Fruit fly (Drosophila melanogaster): ENCODE measurements around the gene Btk.

The Btk gene

DNA sequence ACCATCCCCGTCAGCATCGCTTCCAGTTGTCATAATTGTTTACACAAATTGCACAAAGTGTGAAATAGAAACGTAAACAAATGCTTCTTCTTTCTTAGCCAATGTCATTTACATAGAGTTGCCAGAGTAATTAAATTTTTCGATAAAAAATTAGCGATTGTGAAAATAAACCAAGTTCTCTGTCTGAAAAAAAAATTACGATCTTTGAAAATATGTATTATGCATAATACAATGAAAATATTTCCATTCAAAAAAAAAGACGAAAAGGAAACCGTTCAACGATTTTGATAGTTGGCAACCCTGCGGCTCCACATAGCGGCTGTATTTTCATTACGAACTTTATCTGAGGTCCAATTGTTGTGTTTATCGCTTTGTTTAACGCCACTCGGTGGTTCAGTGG is 10.2 kb upstream of the Btk start, which contains the start of the genes CG7810 and CG7806 (continued):
- TF ChIP-seq CG2678 (tag; optimal IDR thresholded peaks at IDR 0.05) (peak; percentile 91), btn (GFP tag; optimal IDR thresholded peaks at IDR 0.05) (peak; percentile 64), fd3F (GFP tag; optimal IDR thresholded peaks at IDR 0.05) (peak; percentile 88), Hmx (GFP tag; optimal IDR thresholded peaks at IDR 0.05) (no peak), HLH3B (GFP tag; IDR thresholded peaks at IDR 0.05) (peak; percentile 91), Sox102F (GFP tag; optimal IDR thresholded peaks at IDR 0.05) (peak; percentile 95), CG10366 (GFP tag; IDR thresholded peaks at IDR 0.05) (peak; percentile 93), bcd (GFP tag; optimal IDR thresholded peaks at IDR 0.05) (peak; percentile 81), CG1603 (tag; optimal IDR thresholded peaks at IDR 0.05) (peak; percentile 72), Trl (optimal IDR thresholded peaks at IDR 0.05) (no peak), Trl (GFP tag; optimal IDR thresholded peaks at IDR 0.05) (peak; percentile 94), Dip3 (GFP tag; optimal IDR thresholded peaks at IDR 0.05) (peak; percentile 84), CG18476 (GFP tag; optimal IDR thresholded peaks at IDR 0.05) (peak; percentile 82), da (GFP tag; optimal IDR thresholded peaks at IDR 0.05) (peak; percentile 80), CG18262 (tag; optimal IDR thresholded peaks at IDR 0.05) (peak; percentile 90), seq (GFP tag; IDR thresholded peaks at IDR 0.05) (peak; percentile 91), tup (GFP tag; optimal IDR thresholded peaks at IDR 0.05) (peak; percentile 42), CG15696 (tag; optimal IDR thresholded peaks at IDR 0.05) (peak; percentile 74), Lhr (GFP tag; optimal IDR thresholded peaks at IDR 0.05) (peak; percentile 77), Nf-YC (tag; optimal IDR thresholded peaks at IDR 0.05) (peak; percentile 78), D19A (tag; optimal IDR thresholded peaks at IDR 0.05) (peak; percentile 78), ttk (GFP tag; IDR thresholded peaks at IDR 0.05) (peak; percentile 91), CG14050 (GFP tag; IDR thresholded peaks at IDR 0.05) (peak; percentile 88), CG17612 (GFP tag; IDR thresholded peaks at IDR 0.05) (peak; percentile 42; the same call in 1 of the 2 replicates), run (tag; optimal IDR thresholded peaks at IDR 0.05) (no peak), z (GFP tag; IDR thresholded peaks at IDR 0.05) (0 out of 3 replicates have a peak, but pooled peaks have one; percentile 48), Hey (tag; optimal IDR thresholded peaks at IDR 0.05) (no peak), CG4360 (GFP tag; IDR thresholded peaks at IDR 0.05) (peak; percentile 62), ci (GFP tag; IDR thresholded peaks at IDR 0.05) (peak; percentile 97), stc (GFP tag; IDR thresholded peaks at IDR 0.05) (peak; percentile 92), CG11085 (GFP tag; IDR thresholded peaks at IDR 0.05) (peak; percentile 69), CG43689 (GFP tag; IDR thresholded peaks at IDR 0.05) (peak; percentile 86), ftz-f1 (GFP tag; optimal IDR thresholded peaks at IDR 0.05) (peak; percentile 89), CG9876 (GFP tag; optimal IDR thresholded peaks at IDR 0.05) (peak; percentile 46), C15 (GFP tag; IDR thresholded peaks at IDR 0.05) (peak; percentile 71; the same call in 2 of the 3 replicates), CG3281 (GFP tag; optimal IDR thresholded peaks at IDR 0.05) (peak; percentile 86), abd-A (tag; optimal IDR thresholded peaks at IDR 0.05) (no peak), Hr3 (GFP tag; optimal IDR thresholded peaks at IDR 0.05) (peak; percentile 87), cato (GFP tag; optimal IDR thresholded peaks at IDR 0.05; ENCODE audit: borderline replicate concordance) (peak; percentile 75), pzg (GFP tag; optimal IDR thresholded peaks at IDR 0.05) (peak; percentile 45), sim (GFP tag; IDR thresholded peaks at IDR 0.05) (peak; percentile 88), Bgb (GFP tag; IDR thresholded peaks at IDR 0.05; ENCODE audit: partially characterized antibody) (no peak), dm (GFP tag; optimal IDR thresholded peaks at IDR 0.05) (peak; percentile 69), ATbp (GFP tag; optimal IDR thresholded peaks at IDR 0.05) (no peak), lmd (GFP tag; IDR thresholded peaks at IDR 0.05) (peak; percentile 90), sens-2 (GFP tag; IDR thresholded peaks at IDR 0.05) (peak; percentile 63), Atf3 (GFP tag; optimal IDR thresholded peaks at IDR 0.05) (peak; percentile 78), Lim3 (GFP tag; IDR thresholded peaks at IDR 0.05) (no peak; the same call in 1 of the 2 replicates), ab (GFP tag; optimal IDR thresholded peaks at IDR 0.05) (peak; percentile 54), chn (GFP tag; optimal IDR thresholded peaks at IDR 0.05) (peak; percentile 85), Gsc (GFP tag; IDR thresholded peaks at IDR 0.05) (no peak), CG15601 (tag; optimal IDR thresholded peaks at IDR 0.05) (peak; percentile 88)

All from whole organism, embryonic.